Fruit fly (Drosophila melanogaster): ENCODE measurements around the gene CG14408.

CG14408 gene

DNA sequence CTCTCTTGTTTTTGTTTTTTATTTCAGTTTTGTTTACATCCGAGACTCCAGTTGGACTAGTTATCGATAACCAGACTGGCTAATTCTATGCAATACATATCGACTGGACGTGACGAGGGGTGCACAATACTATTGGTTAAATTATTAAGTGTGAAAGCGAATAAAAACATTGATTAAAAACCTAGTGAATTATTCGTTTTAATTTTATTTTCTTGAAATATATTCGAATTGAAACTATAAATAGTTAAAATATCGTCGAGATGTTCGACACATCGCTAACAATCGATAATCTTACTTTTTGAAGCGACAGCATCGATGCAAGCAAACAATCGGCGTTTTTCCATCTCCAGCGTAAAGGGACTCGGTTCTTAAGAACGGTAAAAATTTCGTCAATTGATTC, 7.2 kb upstream of the CG14408 start, which contains the start of the genes CG32590 and Flo2 (continued):
- TF ChIP-seq ato (GFP tag; IDR thresholded peaks at IDR 0.05; ENCODE audit: partially characterized antibody), result peak; percentile 90
- no peak for TF ChIP-seq lov (optimal IDR thresholded peaks at IDR 0.05)
- TF ChIP-seq lov (GFP tag; IDR thresholded peaks at IDR 0.05), result peak; percentile 47; the same call in 1 of the 3 replicates
- no peak for TF ChIP-seq CG7987 (GFP tag; optimal IDR thresholded peaks at IDR 0.05)
- TF ChIP-seq Jarid2 (GFP tag; optimal IDR thresholded peaks at IDR 0.05), result no peak
- TF ChIP-seq slp2 (GFP tag; optimal IDR thresholded peaks at IDR 0.05), result peak; percentile 52
- no peak for TF ChIP-seq yki (optimal IDR thresholded peaks at IDR 0.05)
- TF ChIP-seq en (GFP tag; optimal IDR thresholded peaks at IDR 0.05), result no peak
- peak; percentile 21 for TF ChIP-seq CG8089 (GFP tag; optimal IDR thresholded peaks at IDR 0.05)
- no peak for TF ChIP-seq prd (optimal IDR thresholded peaks at IDR 0.05)
- TF ChIP-seq prd (GFP tag; IDR thresholded peaks at IDR 0.05), result peak; percentile 91
- peak; percentile 47 for TF ChIP-seq CG1647 (GFP tag; optimal IDR thresholded peaks at IDR 0.05)
- TF ChIP-seq CG10979 (tag; optimal IDR thresholded peaks at IDR 0.05), result peak; percentile 45
- TF ChIP-seq chn (GFP tag; optimal IDR thresholded peaks at IDR 0.05), result peak; percentile 69
- no peak for TF ChIP-seq wek (GFP tag; optimal IDR thresholded peaks at IDR 0.05)
- peak; percentile 72; the same call in 1 of the 2 replicates for TF ChIP-seq Oaz (GFP tag; IDR thresholded peaks at IDR 0.05)
- no peak for TF ChIP-seq schlank (tag; optimal IDR thresholded peaks at IDR 0.05)
- TF ChIP-seq zen (tag; optimal IDR thresholded peaks at IDR 0.05), result peak; percentile 73
- TF ChIP-seq CG32532 (GFP tag; IDR thresholded peaks at IDR 0.05), result peak; percentile 90
- peak; percentile 98 for TF ChIP-seq hb (GFP tag; IDR thresholded peaks at IDR 0.05; ENCODE audit: partially characterized antibody)
- TF ChIP-seq CG31388 (GFP tag; optimal IDR thresholded peaks at IDR 0.05), result no peak
- peak; percentile 58 for TF ChIP-seq CG8388 (GFP tag; optimal IDR thresholded peaks at IDR 0.05)
- no peak for TF ChIP-seq usp (GFP tag; optimal IDR thresholded peaks at IDR 0.05)
- TF ChIP-seq CG9215 (GFP tag; IDR thresholded peaks at IDR 0.05), result peak; percentile 82
- peak; percentile 70 for TF ChIP-seq Side (GFP tag; optimal IDR thresholded peaks at IDR 0.05)
- peak; percentile 69 for TF ChIP-seq B-H2 (GFP tag; optimal IDR thresholded peaks at IDR 0.05)
- TF ChIP-seq CG14965 (GFP tag; optimal IDR thresholded peaks at IDR 0.05; ENCODE audit: borderline replicate concordance), result no peak
- no peak for TF ChIP-seq Lpt (GFP tag; optimal IDR thresholded peaks at IDR 0.05)
- TF ChIP-seq D (optimal IDR thresholded peaks at IDR 0.05), result no peak
- no peak for TF ChIP-seq D (GFP tag; optimal IDR thresholded peaks at IDR 0.05)
- TF ChIP-seq crp (GFP tag; optimal IDR thresholded peaks at IDR 0.05), result peak in 1 of 2 experiments; percentile 1
- TF ChIP-seq CG10543 (GFP tag; optimal IDR thresholded peaks at IDR 0.05), result peak; percentile 13
- peak; percentile 71 for TF ChIP-seq az2 (GFP tag; optimal IDR thresholded peaks at IDR 0.05)
- TF ChIP-seq Hr39 (optimal IDR thresholded peaks at IDR 0.05), result no peak
- peak; percentile 53; the same call in 1 of the 3 replicates for TF ChIP-seq gce (GFP tag; IDR thresholded peaks at IDR 0.05)
- peak; percentile 73 for TF ChIP-seq NFAT (GFP tag; IDR thresholded peaks at IDR 0.05)
- peak; percentile 67; the same call in 2 of the 3 replicates for TF ChIP-seq so (GFP tag; IDR thresholded peaks at IDR 0.05)
- no peak for TF ChIP-seq bowl (GFP tag; IDR thresholded peaks at IDR 0.05)
- TF ChIP-seq Neu2 (GFP tag; optimal IDR thresholded peaks at IDR 0.05; ENCODE audit: borderline replicate concordance), result no peak
- peak; percentile 50 for TF ChIP-seq CG4820 (GFP tag; optimal IDR thresholded peaks at IDR 0.05)
- TF ChIP-seq Sox100B (GFP tag; optimal IDR thresholded peaks at IDR 0.05), result peak; percentile 10
- peak; percentile 30 for TF ChIP-seq CG7556 (GFP tag; optimal IDR thresholded peaks at IDR 0.05)
- TF ChIP-seq B-H1 (GFP tag; IDR thresholded peaks at IDR 0.05), result peak; percentile 59; the same call in 2 of the 3 replicates
- TF ChIP-seq seq (GFP tag; IDR thresholded peaks at IDR 0.05), result peak; percentile 69
- TF ChIP-seq CG12391 (tag; optimal IDR thresholded peaks at IDR 0.05), result peak; percentile 89
- no peak for TF ChIP-seq pan (optimal IDR thresholded peaks at IDR 0.05)
- TF ChIP-seq pan (GFP tag; optimal IDR thresholded peaks at IDR 0.05 in 1 of 2, IDR thresholded peaks at IDR 0.05 in 1 of 2), result peak in 1 of 2 experiments; percentile 80
- peak; percentile 80 for TF ChIP-seq H2.0 (GFP tag; IDR thresholded peaks at IDR 0.05)
- TF ChIP-seq CG14014 (GFP tag; IDR thresholded peaks at IDR 0.05), result peak; percentile 67
- peak; percentile 18; the same call in 1 of the 2 replicates for TF ChIP-seq Lim3 (GFP tag; IDR thresholded peaks at IDR 0.05)
- TF ChIP-seq tll (GFP tag; optimal IDR thresholded peaks at IDR 0.05), result no peak
- TF ChIP-seq CG6813 (GFP tag; optimal IDR thresholded peaks at IDR 0.05), result no peak

All from whole organism, embryonic.